Worm (Caenorhabditis elegans): Measurements from ENCODE around the gene C47A4.5.

ce11 chrIV:13776745-13777144 is 31.2 kb downstream of the C47A4.5 start:
- TF ChIP-seq lin-13 (tag; optimal IDR thresholded peaks at IDR 0.05) (no peak), lin-32 (GFP tag; optimal IDR thresholded peaks at IDR 0.05) (no peak), pha-4 (tag; optimal IDR thresholded peaks at IDR 0.05) (no peak), blmp-1 (tag; optimal IDR thresholded peaks at IDR 0.05) (no peak), ces-1 (GFP tag; optimal IDR thresholded peaks at IDR 0.05) (no peak), nhr-237 (tag; optimal IDR thresholded peaks at IDR 0.05) (no peak), nhr-2 (tag; optimal IDR thresholded peaks at IDR 0.05) (no peak), drap-1 (GFP tag; optimal IDR thresholded peaks at IDR 0.05) (no peak), M03D4.4 (tag; optimal IDR thresholded peaks at IDR 0.05) (no peak)
